Fruit fly (Drosophila melanogaster): ENCODE measurements around the gene CG5958.

CG5958 gene

DNA sequence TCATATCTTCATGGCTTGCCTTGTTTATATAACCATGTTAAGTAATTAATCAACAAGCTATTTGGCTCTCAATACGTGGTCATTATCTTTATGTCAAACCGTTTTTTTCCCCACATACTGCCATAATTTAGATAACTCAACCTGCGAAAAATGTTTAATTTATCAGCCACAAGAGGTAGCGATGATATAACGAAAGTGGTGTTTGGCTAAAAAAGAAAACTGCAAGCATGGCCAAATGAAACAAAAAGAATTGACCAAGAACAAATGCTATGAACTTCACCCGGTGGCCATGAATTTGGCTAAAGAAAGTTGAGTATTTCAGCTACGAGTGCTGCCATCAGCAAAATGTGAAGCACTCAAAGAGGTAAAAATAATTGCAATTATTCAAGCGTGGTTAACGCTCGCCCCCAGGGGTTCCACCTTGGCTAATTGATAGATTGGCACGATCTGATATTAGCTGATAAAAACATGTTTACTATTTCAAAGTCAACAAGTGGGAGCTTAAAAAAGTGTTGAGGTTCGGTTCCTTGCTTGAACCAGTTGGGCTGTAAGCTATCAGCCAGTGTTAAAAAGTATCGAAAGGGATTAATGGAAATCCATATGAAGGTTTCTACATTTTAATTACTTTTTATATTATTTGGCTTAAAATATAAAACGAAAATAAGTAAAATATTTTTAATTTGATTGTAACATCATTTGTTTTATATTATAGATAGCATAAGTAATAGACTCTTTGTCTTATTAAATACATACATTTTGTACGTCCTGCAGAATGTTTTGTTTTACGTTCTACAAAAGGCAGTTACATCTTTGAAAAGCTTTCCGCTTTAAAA lies 3.4 kb upstream of the CG5958 start (continued):
- TF ChIP-seq vvl (GFP tag; IDR thresholded peaks at IDR 0.05) (peak; percentile 36), mld (GFP tag; IDR thresholded peaks at IDR 0.05; ENCODE audit: partially characterized antibody) (no peak), Nf-YC (tag; optimal IDR thresholded peaks at IDR 0.05) (peak; percentile 47), ATbp (GFP tag; optimal IDR thresholded peaks at IDR 0.05) (peak; percentile 87), CG11456 (GFP tag; IDR thresholded peaks at IDR 0.05) (peak; percentile 88), Deaf1 (tag; optimal IDR thresholded peaks at IDR 0.05) (no peak), sd (tag; optimal IDR thresholded peaks at IDR 0.05) (peak; percentile 56), dysf (GFP tag; IDR thresholded peaks at IDR 0.05) (peak; percentile 52; the same call in 2 of the 3 replicates), YL-1 (GFP tag; optimal IDR thresholded peaks at IDR 0.05) (peak; percentile 49), CG14860 (GFP tag; IDR thresholded peaks at IDR 0.05; ENCODE audit: partially characterized antibody) (no peak), MESR4 (GFP tag; optimal IDR thresholded peaks at IDR 0.05) (no peak), trh (GFP tag; optimal IDR thresholded peaks at IDR 0.05) (peak; percentile 57), Meics (GFP tag; optimal IDR thresholded peaks at IDR 0.05) (peak; percentile 77), lmd (GFP tag; IDR thresholded peaks at IDR 0.05) (peak; percentile 22; the same call in 1 of the 2 replicates), Sox102F (GFP tag; optimal IDR thresholded peaks at IDR 0.05) (peak; percentile 71), lola (GFP tag; optimal IDR thresholded peaks at IDR 0.05) (no peak), sug (tag; optimal IDR thresholded peaks at IDR 0.05) (peak; percentile 99), CG1024 (GFP tag; IDR thresholded peaks at IDR 0.05) (peak; percentile 81), Fer3 (tag; optimal IDR thresholded peaks at IDR 0.05) (peak; percentile 85), CG2678 (tag; optimal IDR thresholded peaks at IDR 0.05) (peak; percentile 81), sqz (GFP tag; optimal IDR thresholded peaks at IDR 0.05) (peak; percentile 55), NK7.1 (GFP tag; optimal IDR thresholded peaks at IDR 0.05) (peak; percentile 57), cad (GFP tag; optimal IDR thresholded peaks at IDR 0.05) (no peak), CG11560 (tag; IDR thresholded peaks at IDR 0.05) (no peak), cas (GFP tag; IDR thresholded peaks at IDR 0.05) (peak; percentile 58), Dll (GFP tag; IDR thresholded peaks at IDR 0.05; ENCODE audit: partially characterized antibody) (no peak), CG6813 (GFP tag; optimal IDR thresholded peaks at IDR 0.05) (peak; percentile 77), unc-4 (GFP tag; IDR thresholded peaks at IDR 0.05; ENCODE audit: partially characterized antibody) (no peak), crol (GFP tag; IDR thresholded peaks at IDR 0.05) (no peak), NFAT (GFP tag; IDR thresholded peaks at IDR 0.05) (peak; percentile 87), D19B (GFP tag; optimal IDR thresholded peaks at IDR 0.05) (peak; percentile 37), CG10267 (tag; optimal IDR thresholded peaks at IDR 0.05) (peak; percentile 45), Atf3 (GFP tag; optimal IDR thresholded peaks at IDR 0.05) (peak; percentile 27), CG6254 (GFP tag; optimal IDR thresholded peaks at IDR 0.05) (no peak), CG1233 (GFP tag; optimal IDR thresholded peaks at IDR 0.05) (peak; percentile 82), CG3726 (GFP tag; IDR thresholded peaks at IDR 0.05) (peak; percentile 66; the same call in 1 of the 3 replicates), exex (tag; optimal IDR thresholded peaks at IDR 0.05) (peak; percentile 90), CG17328 (GFP tag; IDR thresholded peaks at IDR 0.05) (peak; percentile 58), az2 (GFP tag; optimal IDR thresholded peaks at IDR 0.05) (no peak), CG2889 (GFP tag; IDR thresholded peaks at IDR 0.05) (peak; percentile 47; the same call in 1 of the 3 replicates), cato (GFP tag; optimal IDR thresholded peaks at IDR 0.05; ENCODE audit: borderline replicate concordance) (peak; percentile 5), Oaz (GFP tag; IDR thresholded peaks at IDR 0.05) (0 out of 2 replicates have a peak, but pooled peaks have one; percentile 40), Ravus (GFP tag; IDR thresholded peaks at IDR 0.05) (no peak), CG17385 (GFP tag; optimal IDR thresholded peaks at IDR 0.05) (peak; percentile 58), CG17568 (GFP tag; optimal IDR thresholded peaks at IDR 0.05) (peak; percentile 79), CG12071 (GFP tag; optimal IDR thresholded peaks at IDR 0.05) (peak; percentile 75), CG14965 (GFP tag; optimal IDR thresholded peaks at IDR 0.05; ENCODE audit: borderline replicate concordance) (peak; percentile 58), abd-A (tag; optimal IDR thresholded peaks at IDR 0.05) (no peak)
